Worm (Caenorhabditis elegans): Measurements from ENCODE around the gene rin-1.

DNA sequence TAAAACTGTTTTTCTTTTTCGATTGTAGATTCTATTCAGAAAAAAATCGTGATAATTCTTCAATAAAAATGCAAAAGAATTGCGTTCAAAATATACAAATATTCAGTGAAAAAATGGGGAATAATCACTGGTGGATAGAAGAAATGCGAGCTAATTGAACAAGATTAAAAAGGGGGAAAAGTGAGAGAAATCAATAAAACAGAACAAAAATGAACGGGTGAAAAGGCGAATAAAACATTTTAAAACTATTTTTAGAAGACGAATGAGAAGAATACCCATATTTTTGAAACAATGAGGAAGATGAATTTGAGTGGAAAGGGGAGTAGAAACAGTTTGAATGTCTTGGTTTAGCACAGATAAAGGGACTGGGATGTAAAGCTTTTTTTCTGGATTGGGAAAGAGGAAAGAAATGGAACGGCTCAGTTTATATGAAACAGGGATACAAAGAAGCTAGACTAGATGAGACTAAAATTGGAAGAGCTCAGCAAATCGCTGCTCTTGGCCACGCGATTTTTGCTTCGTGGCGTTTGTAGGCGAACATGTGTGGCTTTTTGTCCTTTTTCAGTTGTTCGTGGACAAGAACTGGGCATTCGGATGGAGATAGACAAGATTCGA, 31.1 kb downstream of the rin-1 start, which contains the start of gene Y50E8A.12:
- TF ChIP-seq dao-5 (tag; optimal IDR thresholded peaks at IDR 0.05), result no peak
- no peak for TF ChIP-seq him-1 (tag; optimal IDR thresholded peaks at IDR 0.05)
